Worm (Caenorhabditis elegans) whole organism, young adult: ENCODE measurements around the gene pro-3.

ENCODE experiments used
- F49E8.2 ChIP-seq: sonication (generic microtip); optimal IDR thresholded peaks from 3 replicates; lab custom pipeline; 2017; ENCODE audit warnings: missing genetic modification characterization, mild to moderate bottlenecking, missing compliant biosample characterization, antibody characterized with exemption, moderate library complexity; ENCODE audit not compliant: insufficient read depth
- attf-6 ChIP-seq: fragments of 200-800 bp; sonication (Bioruptor generic); IDR thresholded peaks from 2 replicates; pipeline ENCODE4 v1.3.6; 2022; ENCODE audit warnings: missing genetic modification reagents, missing genetic modification characterization, missing compliant biosample characterization
- dpl-1 ChIP-seq: fragments of 150-350 bp; optimal IDR thresholded peaks from 2 replicates; lab custom pipeline; 2014; ENCODE audit warnings: missing biosample characterization, missing genetic modification reagents, missing genetic modification characterization
- egl-44 ChIP-seq: fragments of 200-800 bp; sonication (Bioruptor generic); IDR thresholded peaks from 2 replicates; pipeline ENCODE4 v1.3.6; 2022; ENCODE audit warnings: missing genetic modification reagents, missing genetic modification characterization, missing compliant biosample characterization
- let-607 ChIP-seq, 2 experiments: fragments of 200-800 bp in 1 of 2; sonication (Bioruptor generic) in 1 of 2; sonication (generic microtip) in 1 of 2; optimal IDR thresholded peaks; 2 replicates each; lab custom pipeline; 2016 to 2018; ENCODE audit warnings: mild to moderate bottlenecking in 2 of 2, missing compliant biosample characterization in 2 of 2, missing genetic modification characterization in 2 of 2, moderate library complexity in 2 of 2, missing genotype in 1 of 2
- mcd-1 ChIP-seq: fragments of 200-800 bp; sonication (Bioruptor generic); IDR thresholded peaks from 2 replicates; pipeline ENCODE4 v1.3.6; 2022; ENCODE audit warnings: missing genetic modification reagents, missing genetic modification characterization, missing compliant biosample characterization
- nfyb-1 ChIP-seq: fragments of 200-800 bp; sonication (Bioruptor generic); IDR thresholded peaks from 2 replicates; pipeline ENCODE4 v1.3.6; 2022; ENCODE audit warnings: missing genetic modification reagents, missing genetic modification characterization, missing compliant biosample characterization
- nhr-179 ChIP-seq: sonication (generic microtip); optimal IDR thresholded peaks from 2 replicates; lab custom pipeline; 2016; ENCODE audit warnings: mild to moderate bottlenecking, missing genetic modification characterization, missing compliant biosample characterization
- sea-2 ChIP-seq: fragments of 200-800 bp; sonication (Bioruptor generic); IDR thresholded peaks from 2 replicates; pipeline ENCODE4 v1.3.6; 2022; ENCODE audit warnings: missing genetic modification characterization, missing compliant biosample characterization
- unc-130 ChIP-seq: sonication (generic microtip); optimal IDR thresholded peaks from 2 replicates; lab custom pipeline; 2016; ENCODE audit warnings: missing genetic modification reagents, missing genetic modification characterization, missing compliant biosample characterization
- unc-62 ChIP-seq: fragments of 150-350 bp; optimal IDR thresholded peaks from 2 replicates; lab custom pipeline; 2014; ENCODE audit warnings: missing biosample characterization, missing genetic modification reagents, missing genetic modification characterization
- ztf-18 ChIP-seq: sonication (generic microtip); optimal IDR thresholded peaks from 2 replicates; lab custom pipeline; 2016; ENCODE audit warnings: missing genotype, mild to moderate bottlenecking, missing genetic modification characterization, missing compliant biosample characterization
- ztf-6 ChIP-seq: fragments of 200-800 bp; sonication (Bioruptor generic); IDR thresholded peaks from 2 replicates; pipeline ENCODE4 v1.3.6; 2022; ENCODE audit warnings: missing genetic modification reagents, missing genetic modification characterization, missing compliant biosample characterization

- TF ChIP-seq attf-6 (no peak), ztf-6 (no peak), sea-2 (GFP tag; lab: Robert Waterston, UW) (no peak), let-607 (tag; optimal IDR thresholded peaks at IDR 0.05; lab: Kevin White, UChicago) (no peak), dpl-1 (GFP tag; lab: Kevin White, UChicago) (no peak), nfyb-1 (GFP tag; lab: Robert Waterston, UW) (no peak), mcd-1 (no peak), nhr-179 (tag; lab: Kevin White, UChicago) (no peak), egl-44 (GFP tag; lab: Robert Waterston, UW) (no peak), unc-62 (GFP tag; lab: Kevin White, UChicago) (no peak), ztf-18 (tag; lab: Kevin White, UChicago) (no peak), unc-130 (no peak), F49E8.2 (tag; lab: Kevin White, UChicago) (no peak)
Observed at ce11 chrV:19118312-19118711, at the start of gene pro-3.
